Fruit fly (Drosophila melanogaster) whole organism, embryonic: Measurements from ENCODE around the gene Pink1.

ENCODE experiments used
- Adf1 ChIP-seq: fragments of 200-800 bp; sonication (Bioruptor generic); IDR thresholded peaks from 2 replicates; pipeline ENCODE4 v1.3.6; 2022; ENCODE audit warnings: missing biosample characterization, missing genetic modification characterization
- B-H1 ChIP-seq: fragments of 200-800 bp; sonication (Bioruptor generic); IDR thresholded peaks from 3 replicates; pipeline ENCODE4 v1.3.6; 2022; ENCODE audit warnings: missing biosample characterization, missing genetic modification characterization
- CG10147 ChIP-seq: fragments of 200-800 bp; sonication (Bioruptor generic); optimal IDR thresholded peaks from 2 replicates; lab custom pipeline; 2019; ENCODE audit warnings: missing biosample characterization, mild to moderate bottlenecking, missing genetic modification characterization, moderate library complexity
- CG10274 ChIP-seq: fragments of 200-800 bp; sonication (Bioruptor generic); optimal IDR thresholded peaks from 3 replicates; lab custom pipeline; 2017; ENCODE audit warnings: missing biosample characterization, mild to moderate bottlenecking, missing genetic modification characterization
- CG10543 ChIP-seq: fragments of 200-800 bp; sonication (Bioruptor generic); optimal IDR thresholded peaks from 3 replicates; lab custom pipeline; 2017; ENCODE audit warnings: missing biosample characterization, mild to moderate bottlenecking, missing genetic modification characterization, moderate library complexity
- CG10979 ChIP-seq: fragments of 200-800 bp; sonication (Bioruptor generic); optimal IDR thresholded peaks from 2 replicates; lab custom pipeline; 2018; ENCODE audit warnings: missing biosample characterization, mild to moderate bottlenecking, missing genetic modification characterization, moderate library complexity
- CG12104 ChIP-seq: fragments of 200-800 bp; sonication (Bioruptor generic); optimal IDR thresholded peaks from 3 replicates; lab custom pipeline; 2016; ENCODE audit warnings: missing biosample characterization, missing genetic modification characterization
- CG1233 ChIP-seq: fragments of 200-800 bp; sonication (Bioruptor generic); optimal IDR thresholded peaks from 4 replicates; lab custom pipeline; 2018; ENCODE audit warnings: missing biosample characterization, mild to moderate bottlenecking, missing genetic modification characterization
- CG1602 ChIP-seq: fragments of 200-800 bp; sonication (Bioruptor generic); optimal IDR thresholded peaks from 3 replicates; lab custom pipeline; 2016; ENCODE audit warnings: missing biosample characterization, missing genetic modification characterization
- CG16863 ChIP-seq: fragments of 200-800 bp; sonication (Bioruptor generic); optimal IDR thresholded peaks from 3 replicates; lab custom pipeline; 2016; ENCODE audit warnings: missing biosample characterization, missing genetic modification characterization
- CG17186 ChIP-seq: fragments of 200-800 bp; sonication (Bioruptor generic); optimal IDR thresholded peaks from 3 replicates; lab custom pipeline; 2017; ENCODE audit warnings: missing biosample characterization, missing genetic modification reagents, missing genetic modification characterization
- CG17385 ChIP-seq: fragments of 200-800 bp; sonication (Bioruptor generic); optimal IDR thresholded peaks from 3 replicates; lab custom pipeline; 2018; ENCODE audit warnings: missing biosample characterization, mild to moderate bottlenecking, missing genetic modification characterization
- CG1832 ChIP-seq: fragments of 200-800 bp; sonication (Bioruptor generic); optimal IDR thresholded peaks from 2 replicates; lab custom pipeline; 2017; ENCODE audit warnings: missing biosample characterization, mild to moderate bottlenecking, missing genetic modification characterization, inconsistent platforms
- CG2678 ChIP-seq: fragments of 200-800 bp; sonication (Bioruptor generic); optimal IDR thresholded peaks from 3 replicates; lab custom pipeline; 2019; ENCODE audit warnings: missing biosample characterization, mild to moderate bottlenecking, missing genetic modification characterization, moderate library complexity
- CG34376 ChIP-seq: fragments of 200-800 bp; sonication (Bioruptor generic); optimal IDR thresholded peaks from 2 replicates; lab custom pipeline; 2018; ENCODE audit warnings: missing biosample characterization, mild to moderate bottlenecking, missing genetic modification characterization
- CG34422 ChIP-seq: fragments of 200-800 bp; sonication (Bioruptor generic); IDR thresholded peaks from 3 replicates; pipeline ENCODE4 v1.3.6; 2022; ENCODE audit warnings: missing biosample characterization, missing genetic modification characterization
- CG7357 ChIP-seq: fragments of 200-800 bp; sonication (Bioruptor generic); IDR thresholded peaks from 3 replicates; pipeline ENCODE4 v1.3.6; 2022; ENCODE audit warnings: missing biosample characterization, missing genetic modification characterization
- CG9609 ChIP-seq: fragments of 200-800 bp; sonication (Bioruptor generic); optimal IDR thresholded peaks from 3 replicates; lab custom pipeline; 2016; ENCODE audit warnings: missing biosample characterization, missing genetic modification characterization
- Chrac-16 ChIP-seq: fragments of 200-800 bp; sonication (Bioruptor generic); optimal IDR thresholded peaks from 3 replicates; lab custom pipeline; 2016; ENCODE audit warnings: missing biosample characterization, missing genetic modification characterization
- CrebB ChIP-seq: fragments of 200-800 bp; sonication (Bioruptor generic); optimal IDR thresholded peaks from 3 replicates; lab custom pipeline; 2018; ENCODE audit warnings: missing biosample characterization, mild to moderate bottlenecking, missing genetic modification characterization
- Dek ChIP-seq: fragments of 200-800 bp; sonication (Bioruptor generic); optimal IDR thresholded peaks from 3 replicates; lab custom pipeline; 2019; ENCODE audit warnings: missing biosample characterization, mild to moderate bottlenecking, missing genetic modification characterization, moderate library complexity
- Dref ChIP-seq: fragments of 200-800 bp; sonication (Bioruptor generic); IDR thresholded peaks from 2 replicates; pipeline ENCODE4 v1.3.6; 2022; ENCODE audit warnings: missing biosample characterization, missing genetic modification characterization
- Kr ChIP-seq: fragments of 200-800 bp; sonication (Bioruptor generic); optimal IDR thresholded peaks from 2 replicates; lab custom pipeline; 2017; ENCODE audit warnings: missing biosample characterization, mild to moderate bottlenecking, missing genetic modification characterization
- MESR4 ChIP-seq: fragments of 200-800 bp; sonication (Bioruptor generic); optimal IDR thresholded peaks from 2 replicates; lab custom pipeline; 2018; ENCODE audit warnings: missing biosample characterization, mild to moderate bottlenecking, missing genetic modification characterization, moderate library complexity
- Med ChIP-seq: fragments of 200-800 bp; sonication (Bioruptor generic); peaks from one replicate; lab custom pipeline; 2016; ENCODE audit warnings: missing biosample characterization, missing genetic modification characterization, mild to moderate bottlenecking, inconsistent platforms, moderate library complexity
- Mes4 ChIP-seq: fragments of 200-800 bp; sonication (Bioruptor generic); optimal IDR thresholded peaks from 2 replicates; lab custom pipeline; 2016; ENCODE audit warnings: missing biosample characterization, missing genetic modification characterization
- Mrtf ChIP-seq: fragments of 200-800 bp; sonication (Bioruptor generic); IDR thresholded peaks from 3 replicates; pipeline ENCODE4 v1.3.6; 2022; ENCODE audit warnings: missing biosample characterization, missing genetic modification characterization
- Pdp1 ChIP-seq, 2 experiments: fragments of 200-800 bp; sonication (Bioruptor generic); optimal IDR thresholded peaks; 3 replicates each; lab custom pipeline; 2016; ENCODE audit warnings: missing biosample characterization in 2 of 2, missing genetic modification characterization in 2 of 2, mild to moderate bottlenecking in 1 of 2, moderate library complexity in 1 of 2
- Rfx ChIP-seq: fragments of 200-800 bp; sonication (Bioruptor generic); IDR thresholded peaks from 2 replicates; pipeline ENCODE4 v1.3.6; 2022; ENCODE audit warnings: missing biosample characterization, missing genetic modification characterization
- Sox102F ChIP-seq: fragments of 200-800 bp; sonication (Bioruptor generic); optimal IDR thresholded peaks from 2 replicates; lab custom pipeline; 2018; ENCODE audit warnings: missing biosample characterization, mild to moderate bottlenecking, missing genetic modification characterization, moderate library complexity
- TFAM ChIP-seq: fragments of 200-800 bp; sonication (Bioruptor generic); optimal IDR thresholded peaks from 2 replicates; lab custom pipeline; 2017; ENCODE audit warnings: missing biosample characterization, missing genetic modification characterization, inconsistent platforms
- Trl ChIP-seq, 3 experiments: fragments of >200 bp in 2 of 3; fragments of 200-800 bp in 1 of 3; sonication (Bioruptor generic) in 1 of 3; optimal IDR thresholded peaks; 2 replicates in 1 of 3; 3 replicates in 2 of 3; lab custom pipeline; 2016 to 2017; ENCODE audit warnings: missing biosample characterization in 1 of 3, missing genetic modification characterization in 1 of 3
- Usf ChIP-seq: fragments of 200-800 bp; sonication (Bioruptor generic); optimal IDR thresholded peaks from 2 replicates; lab custom pipeline; 2017; ENCODE audit warnings: missing genotype, missing biosample characterization, missing genetic modification characterization
- YL-1 ChIP-seq: fragments of 200-800 bp; sonication (Bioruptor generic); optimal IDR thresholded peaks from 3 replicates; lab custom pipeline; 2017; ENCODE audit warnings: missing biosample characterization, mild to moderate bottlenecking, missing genetic modification characterization
- bbx ChIP-seq: fragments of 200-800 bp; sonication (Bioruptor generic); IDR thresholded peaks from 2 replicates; pipeline ENCODE4 v1.3.6; 2022; ENCODE audit warnings: missing biosample characterization, missing genetic modification characterization; ENCODE audit not compliant: partially characterized antibody
- bsh ChIP-seq, 2 experiments: fragments of 200-800 bp; sonication (Bioruptor generic); optimal IDR thresholded peaks; 2 replicates each; lab custom pipeline; 2017 to 2018; ENCODE audit warnings: mild to moderate bottlenecking in 2 of 2, missing biosample characterization in 2 of 2, missing genetic modification characterization in 2 of 2, moderate library complexity in 1 of 2
- chif ChIP-seq, 2 experiments: fragments of 200-800 bp; sonication (Bioruptor generic); optimal IDR thresholded peaks; 3 replicates each; lab custom pipeline; 2016; ENCODE audit warnings: missing biosample characterization in 2 of 2, missing genetic modification characterization in 2 of 2
- chinmo ChIP-seq: fragments of 200-800 bp; sonication (Bioruptor generic); IDR thresholded peaks from 4 replicates; pipeline ENCODE4 v1.3.6; 2022; ENCODE audit warnings: missing biosample characterization, missing genetic modification characterization; ENCODE audit not compliant: partially characterized antibody
- dm ChIP-seq: fragments of 200-800 bp; sonication (Bioruptor generic); optimal IDR thresholded peaks from 3 replicates; lab custom pipeline; 2016; ENCODE audit warnings: missing biosample characterization, missing genetic modification characterization
- gce ChIP-seq: fragments of 200-800 bp; sonication (Bioruptor generic); IDR thresholded peaks from 3 replicates; pipeline ENCODE4 v1.3.6; 2022; ENCODE audit warnings: missing biosample characterization, missing genetic modification characterization
- gcm ChIP-seq: fragments of 200-800 bp; sonication (Bioruptor generic); optimal IDR thresholded peaks from 2 replicates; lab custom pipeline; 2019; ENCODE audit warnings: missing biosample characterization, mild to moderate bottlenecking, missing genetic modification characterization, moderate library complexity
- hth ChIP-seq: fragments of >200 bp; optimal IDR thresholded peaks from 2 replicates; lab custom pipeline; 2017; ENCODE audit warnings: inconsistent platforms
- insv ChIP-seq, 2 experiments: fragments of 200-800 bp; sonication (Bioruptor generic); optimal IDR thresholded peaks; 3 replicates each; lab custom pipeline; 2016 to 2018; ENCODE audit warnings: missing biosample characterization in 2 of 2, missing genetic modification characterization in 2 of 2
- lbe ChIP-seq: fragments of 200-800 bp; sonication (Bioruptor generic); optimal IDR thresholded peaks from 2 replicates; lab custom pipeline; 2016; ENCODE audit warnings: missing biosample characterization, mild to moderate bottlenecking, missing genetic modification characterization
- nau ChIP-seq: fragments of 200-800 bp; sonication (Bioruptor generic); optimal IDR thresholded peaks from 3 replicates; lab custom pipeline; 2017; ENCODE audit warnings: missing biosample characterization, mild to moderate bottlenecking, missing genetic modification characterization, missing genetic modification reagents
- pb ChIP-seq: fragments of 200-800 bp; sonication (Bioruptor generic); optimal IDR thresholded peaks from 3 replicates; lab custom pipeline; 2016; ENCODE audit warnings: missing biosample characterization, missing genetic modification characterization
- seq ChIP-seq: fragments of 200-800 bp; sonication (Bioruptor generic); IDR thresholded peaks from 2 replicates; pipeline ENCODE4 v1.3.6; 2022; ENCODE audit warnings: missing biosample characterization, missing genetic modification characterization
- sug ChIP-seq: fragments of 200-800 bp; optimal IDR thresholded peaks from 2 replicates; lab custom pipeline; 2019; ENCODE audit warnings: missing biosample characterization, mild to moderate bottlenecking, missing genetic modification characterization, moderate library complexity
- toy ChIP-seq: fragments of 200-800 bp; sonication (Bioruptor generic); IDR thresholded peaks from 2 replicates; pipeline ENCODE4 v1.3.6; 2022; ENCODE audit warnings: missing biosample characterization, missing genetic modification characterization

The Pink1 gene

DNA sequence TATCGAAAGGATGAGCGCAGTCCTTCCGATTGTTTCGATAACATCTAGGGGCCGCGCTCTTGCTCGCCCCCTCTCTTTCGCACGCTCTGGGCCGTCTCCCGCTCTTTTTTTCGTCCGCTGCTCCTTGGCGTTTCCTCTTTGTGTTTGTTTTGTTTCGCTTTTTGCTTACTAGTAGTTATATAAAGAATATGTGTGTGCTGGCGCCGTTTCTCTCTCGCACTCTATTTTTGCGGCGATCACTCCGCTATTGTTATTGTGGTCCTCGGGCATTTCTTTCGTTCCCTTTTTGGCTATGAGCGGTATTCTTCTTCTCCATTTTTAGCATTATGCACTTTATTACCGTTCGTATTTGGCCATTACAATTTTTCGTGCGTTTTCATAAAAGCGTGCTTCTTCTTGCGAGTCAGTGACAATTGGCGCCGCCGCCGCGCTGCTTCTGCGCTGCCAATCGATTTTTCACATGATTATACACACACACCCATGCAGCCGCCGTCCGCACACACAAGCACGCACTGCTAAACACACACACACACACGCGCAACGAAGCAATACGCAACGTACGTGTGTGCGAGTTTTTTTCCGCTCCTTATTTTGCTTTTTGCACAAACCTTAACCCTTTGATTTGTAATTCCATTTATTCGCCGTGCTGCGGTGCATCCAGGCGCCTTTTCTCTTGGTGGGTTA, 10.6 kb downstream of the Pink1 start (continued):
- TF ChIP-seq Med (GFP tag; lab: Kevin White, UChicago) (peak; percentile 38), CG34376 (GFP tag; lab: Kevin White, UChicago) (peak; percentile 44), lbe (GFP tag; lab: Kevin White, UChicago) (no peak), chinmo (peak; percentile 43; the same call in 1 of the 4 replicates), CG17385 (GFP tag; lab: Kevin White, UChicago) (peak; percentile 95), CG7357 (GFP tag; lab: Robert Waterston, UW) (no peak), bbx (GFP tag; lab: Robert Waterston, UW) (0 out of 2 replicates have a peak, but pooled peaks have one; percentile 6), CG1832 (GFP tag; lab: Kevin White, UChicago) (peak; percentile 34), Rfx (no peak), CG10543 (GFP tag; lab: Kevin White, UChicago) (peak; percentile 58), insv (GFP tag; optimal IDR thresholded peaks at IDR 0.05; lab: Kevin White, UChicago) (peak in 1 of 2 experiments; percentile 4), CG34422 (GFP tag; lab: Robert Waterston, UW) (peak; percentile 51; the same call in 1 of the 3 replicates), YL-1 (GFP tag; lab: Kevin White, UChicago) (peak; percentile 80), CrebB (tag; lab: Kevin White, UChicago) (peak; percentile 42), nau (no peak), Kr (GFP tag; lab: Kevin White, UChicago) (peak; percentile 42), CG17186 (peak; percentile 22), dm (GFP tag; lab: Kevin White, UChicago) (peak; percentile 26), CG10979 (tag; lab: Kevin White, UChicago) (no peak), Pdp1 (GFP tag; optimal IDR thresholded peaks at IDR 0.05; lab: Kevin White, UChicago) (peak in 1 of 2 experiments; percentile 92), TFAM (GFP tag; lab: Kevin White, UChicago) (no peak), chif (GFP tag; optimal IDR thresholded peaks at IDR 0.05; lab: Kevin White, UChicago) (no peak), MESR4 (GFP tag; lab: Kevin White, UChicago) (peak; percentile 65), seq (no peak), Trl (optimal IDR thresholded peaks at IDR 0.05; lab: Kevin White, UChicago) (peak in 1 of 2 experiments; percentile 50), Trl (GFP tag; optimal IDR thresholded peaks at IDR 0.05; lab: Kevin White, UChicago) (no peak), bsh (GFP tag; optimal IDR thresholded peaks at IDR 0.05; lab: Kevin White, UChicago) (peak in 1 of 2 experiments; percentile 54), Dref (GFP tag; lab: Robert Waterston, UW) (peak; percentile 53), sug (tag; lab: Kevin White, UChicago) (peak; percentile 11), Adf1 (GFP tag; lab: Robert Waterston, UW) (peak; percentile 96), pb (no peak)

DNA sequence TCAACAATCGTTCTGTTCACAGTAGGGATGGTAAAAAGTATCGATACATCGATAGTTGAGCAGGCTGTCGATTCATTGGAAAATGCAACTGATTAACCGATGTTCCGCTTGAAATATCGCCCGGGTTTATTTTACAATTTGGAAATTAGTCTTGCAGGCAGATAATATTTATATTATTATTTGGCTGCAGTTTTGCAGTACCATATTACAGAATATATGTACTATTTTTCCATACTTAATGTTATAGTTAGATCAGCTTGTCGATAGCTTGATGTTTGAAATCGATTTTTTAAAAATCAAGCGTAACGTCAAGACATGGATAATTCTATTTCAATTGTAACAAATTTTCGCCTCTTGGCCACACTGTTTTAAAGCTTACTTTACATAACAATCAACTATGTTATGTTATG, 11.4 kb downstream of the Pink1 start, which contains the start of gene CG14442:
Gene CG14442, minus strand, starts transcription at position 29 of the 410 bp plus-strand sequence.
- TF ChIP-seq Mrtf (GFP tag; lab: Robert Waterston, UW) = no peak
- peak; percentile 14 for TF ChIP-seq CG9609 (GFP tag; lab: Kevin White, UChicago)
- no peak for TF ChIP-seq CG2678 (tag; lab: Kevin White, UChicago)
- TF ChIP-seq B-H1 = no peak; the same call in 2 of the 3 replicates
- no peak for TF ChIP-seq gce (GFP tag; lab: Robert Waterston, UW)
- TF ChIP-seq CG1233 (GFP tag; lab: Kevin White, UChicago) = no peak
- peak; percentile 22 for TF ChIP-seq CG1602 (GFP tag; lab: Kevin White, UChicago)
- TF ChIP-seq toy (GFP tag; lab: Robert Waterston, UW) = no peak
- TF ChIP-seq Sox102F = no peak
- no peak for TF ChIP-seq gcm (GFP tag; lab: Kevin White, UChicago)
- TF ChIP-seq Dek (tag; lab: Kevin White, UChicago) = no peak
- no peak for TF ChIP-seq hth (lab: Kevin White, UChicago)
- TF ChIP-seq CG12104 = peak; percentile 16
- TF ChIP-seq Mes4 = no peak
- TF ChIP-seq CG16863 = peak; percentile 18
- TF ChIP-seq Chrac-16 = no peak
- TF ChIP-seq Usf = no peak
- no peak for TF ChIP-seq CG10274 (GFP tag; lab: Kevin White, UChicago)
- peak; percentile 2 for TF ChIP-seq CG10147
- peak; percentile 82 for TF ChIP-seq Med (GFP tag; lab: Kevin White, UChicago)
